Worm (Caenorhabditis elegans): ENCODE results near the gene pals-27.
A peak's percentile ranks its signal among the peaks of the same experiment; 100 is the strongest.

pals-27 gene

ce11 chrIII:4414041-4414440 is 32.6 kb downstream of the pals-27 start (continued):
- TF ChIP-seq lsl-1 (GFP tag; optimal IDR thresholded peaks at IDR 0.05) = peak; percentile 26

- TF ChIP-seq zfh-2 (GFP tag; conservative IDR thresholded peaks at IDR 0.05) (no peak), unc-130 (GFP tag; optimal IDR thresholded peaks at IDR 0.05) (no peak), him-1 (tag; optimal IDR thresholded peaks at IDR 0.05) (peak; percentile 34), ztf-28 (GFP tag; IDR thresholded peaks at IDR 0.05) (no peak)
Observed at ce11 chrIII:4415135-4415534, 33.7 kb downstream of the pals-27 start, which contains the start of gene R07E5.11. TSS of gene R07E5.11 (minus strand) at chrIII:4415235.

- TF ChIP-seq ZK185.1 (tag; optimal IDR thresholded peaks at IDR 0.05; ENCODE audit: poor library complexity, severe bottlenecking) (no peak), tbx-9 (tag; optimal IDR thresholded peaks at IDR 0.05; ENCODE audit: borderline replicate concordance) (no peak), attf-5 (GFP tag; optimal IDR thresholded peaks at IDR 0.05) (no peak), ceh-91 (GFP tag; IDR thresholded peaks at IDR 0.05) (no peak), mes-4 (tag; optimal IDR thresholded peaks at IDR 0.05) (no peak), zfh-2 (GFP tag; conservative IDR thresholded peaks at IDR 0.05) (no peak), hlh-12 (tag; optimal IDR thresholded peaks at IDR 0.05) (no peak), him-1 (tag; optimal IDR thresholded peaks at IDR 0.05) (no peak), ceh-58 (GFP tag; IDR thresholded peaks at IDR 0.05) (no peak), tlf-1 (GFP tag; optimal IDR thresholded peaks at IDR 0.05) (no peak), ceh-40 (GFP tag; IDR thresholded peaks at IDR 0.05) (no peak), nhr-27 (tag; optimal IDR thresholded peaks at IDR 0.05) (no peak)
Observed at ce11 chrIII:4417956-4418355, 36.5 kb downstream of the pals-27 start, which contains the start of the genes R07E5.19 and pdcd-2. TSS of gene R07E5.19 (minus strand) at chrIII:4418056. TSS of gene pdcd-2 (minus strand) at chrIII:4418057.

- no peak for TF ChIP-seq snpc-1.3 (tag; optimal IDR thresholded peaks at IDR 0.05; ENCODE audit: insufficient read depth)
- TF ChIP-seq lin-54 (GFP tag; optimal IDR thresholded peaks at IDR 0.05) = peak; percentile 79
- no peak for TF ChIP-seq akir-1 (GFP tag; optimal IDR thresholded peaks at IDR 0.05)
- TF ChIP-seq F39B2.1 (GFP tag; IDR thresholded peaks at IDR 0.05) = no peak
- no peak for TF ChIP-seq B0261.1 (tag; optimal IDR thresholded peaks at IDR 0.05)
- TF ChIP-seq unc-130 (GFP tag; optimal IDR thresholded peaks at IDR 0.05) = no peak
- TF ChIP-seq lin-40 (tag; optimal IDR thresholded peaks at IDR 0.05) = peak; percentile 28
- TF ChIP-seq lin-35 (GFP tag; optimal IDR thresholded peaks at IDR 0.05) = peak in 1 of 3 experiments; percentile 62
- TF ChIP-seq B0035.1 (tag; optimal IDR thresholded peaks at IDR 0.05) = no peak
- no peak for TF ChIP-seq egl-18 (GFP tag; IDR thresholded peaks at IDR 0.05)
- no peak for TF ChIP-seq ceh-79 (tag; optimal IDR thresholded peaks at IDR 0.05)
- peak; percentile 33 for TF ChIP-seq K12H6.12 (tag; optimal IDR thresholded peaks at IDR 0.05)
- peak; percentile 69 for TF ChIP-seq efl-1 (GFP tag; optimal IDR thresholded peaks at IDR 0.05)
- peak; percentile 60 for TF ChIP-seq snpc-3.4 (tag; optimal IDR thresholded peaks at IDR 0.05)
- peak; percentile 79 for TF ChIP-seq attf-5 (GFP tag; optimal IDR thresholded peaks at IDR 0.05)
- no peak for TF ChIP-seq mes-4 (tag; optimal IDR thresholded peaks at IDR 0.05)
- TF ChIP-seq F23B12.7 (tag; optimal IDR thresholded peaks at IDR 0.05; ENCODE audit: insufficient read depth) = peak; percentile 70
- TF ChIP-seq attf-3 (GFP tag; conservative IDR thresholded peaks at IDR 0.05) = no peak
- no peak for TF ChIP-seq ccch-3 (GFP tag; optimal IDR thresholded peaks at IDR 0.05)
- no peak for TF ChIP-seq F22D6.2 (tag; optimal IDR thresholded peaks at IDR 0.05)
- TF ChIP-seq mel-28 (tag; optimal IDR thresholded peaks at IDR 0.05; ENCODE audit: borderline replicate concordance) = no peak
- TF ChIP-seq unc-62 (GFP tag; optimal IDR thresholded peaks at IDR 0.05) = no peak
- peak; percentile 0 for TF ChIP-seq ZK185.1 (tag; optimal IDR thresholded peaks at IDR 0.05; ENCODE audit: poor library complexity, severe bottlenecking)
- no peak for TF ChIP-seq dpff-1 (tag; optimal IDR thresholded peaks at IDR 0.05)
- TF ChIP-seq bed-1 (GFP tag; IDR thresholded peaks at IDR 0.05) = no peak
- TF ChIP-seq ztf-22 (GFP tag; optimal IDR thresholded peaks at IDR 0.05) = no peak
- TF ChIP-seq F10E7.11 (tag; optimal IDR thresholded peaks at IDR 0.05) = no peak
- TF ChIP-seq Y56A3A.18 (GFP tag; IDR thresholded peaks at IDR 0.05) = no peak
- no peak for TF ChIP-seq F57A8.1 (GFP tag; optimal IDR thresholded peaks at IDR 0.05)
Observed at ce11 chrIII:4419117-4419978, 37.9 kb downstream of the pals-27 start, which contains the start of the genes R07E5.7 and cku-80. TSS of gene R07E5.7 (minus strand) at chrIII:4419167. TSS of gene cku-80 (plus strand) at chrIII:4419848.

Measured in whole organism, young adult.